Fruit fly (Drosophila melanogaster) whole organism, embryonic: Measurements from ENCODE around the gene CG15209.

Experiments used
- Abd-B ChIP-seq: fragments of 200-800 bp; sonication (Bioruptor generic); optimal IDR thresholded peaks from 2 replicates; lab custom pipeline; 2018; ENCODE audit warnings: missing biosample characterization, mild to moderate bottlenecking, missing genetic modification characterization, moderate library complexity
- Aef1 ChIP-seq: fragments of 200-800 bp; sonication (Bioruptor generic); IDR thresholded peaks from 3 replicates; pipeline ENCODE4 v1.3.6; 2022; ENCODE audit warnings: missing biosample characterization, missing genetic modification characterization
- CG10267 ChIP-seq: fragments of 200-800 bp; sonication (Bioruptor generic); optimal IDR thresholded peaks from 2 replicates; lab custom pipeline; 2018; ENCODE audit warnings: missing biosample characterization, mild to moderate bottlenecking, missing genetic modification characterization, moderate library complexity
- CG10431 ChIP-seq: fragments of 200-800 bp; sonication (Bioruptor generic); optimal IDR thresholded peaks from 3 replicates; lab custom pipeline; 2018; ENCODE audit warnings: missing biosample characterization, mild to moderate bottlenecking, missing genetic modification characterization
- CG12659 ChIP-seq: fragments of 200-800 bp; sonication (Bioruptor generic); optimal IDR thresholded peaks from 3 replicates; lab custom pipeline; 2017; ENCODE audit warnings: mild to moderate bottlenecking, missing biosample characterization, missing genetic modification reagents, missing genetic modification characterization
- CG13123 ChIP-seq: fragments of 200-800 bp; sonication (Bioruptor generic); optimal IDR thresholded peaks from 2 replicates; lab custom pipeline; 2016; ENCODE audit warnings: missing biosample characterization, missing genetic modification characterization
- CG13287 ChIP-seq: fragments of 200-800 bp; sonication (Bioruptor generic); IDR thresholded peaks from 2 replicates; pipeline ENCODE4 v1.3.6; 2022; ENCODE audit warnings: missing biosample characterization, missing genetic modification characterization; ENCODE audit not compliant: partially characterized antibody
- CG14860 ChIP-seq: fragments of 200-800 bp; sonication (Bioruptor generic); IDR thresholded peaks from 3 replicates; pipeline ENCODE4 v1.3.6; 2022; ENCODE audit warnings: missing biosample characterization, missing genetic modification characterization; ENCODE audit not compliant: partially characterized antibody
- CG17359 ChIP-seq: fragments of 200-800 bp; sonication (Bioruptor generic); optimal IDR thresholded peaks from 3 replicates; lab custom pipeline; 2018; ENCODE audit warnings: missing biosample characterization, mild to moderate bottlenecking, missing genetic modification characterization, moderate library complexity
- CG17829 ChIP-seq: fragments of 200-800 bp; optimal IDR thresholded peaks from 2 replicates; lab custom pipeline; 2019; ENCODE audit warnings: missing biosample characterization, mild to moderate bottlenecking, missing genetic modification characterization, moderate library complexity
- CG18011 ChIP-seq: fragments of 200-800 bp; sonication (Bioruptor generic); optimal IDR thresholded peaks from 2 replicates; lab custom pipeline; 2017; ENCODE audit warnings: missing biosample characterization, missing genetic modification characterization, mild to moderate bottlenecking, moderate library complexity, missing genotype
- CG2875 ChIP-seq: fragments of 200-800 bp; sonication (Bioruptor generic); optimal IDR thresholded peaks from 2 replicates; lab custom pipeline; 2017; ENCODE audit warnings: missing biosample characterization, mild to moderate bottlenecking, missing genetic modification characterization, missing genetic modification reagents
- CG2889 ChIP-seq: fragments of 200-800 bp; sonication (Bioruptor generic); IDR thresholded peaks from 3 replicates; pipeline ENCODE4 v1.3.6; 2022; ENCODE audit warnings: missing biosample characterization, missing genetic modification characterization
- CG33213 ChIP-seq: fragments of 200-800 bp; sonication (Bioruptor generic); optimal IDR thresholded peaks from 3 replicates; lab custom pipeline; 2016; ENCODE audit warnings: missing biosample characterization, missing genetic modification characterization
- CG34224 ChIP-seq: fragments of 200-800 bp; sonication (Bioruptor generic); IDR thresholded peaks from 3 replicates; pipeline ENCODE4 v1.3.6; 2022; ENCODE audit warnings: missing biosample characterization, missing genetic modification characterization; ENCODE audit not compliant: partially characterized antibody
- CG3847 ChIP-seq: fragments of 200-800 bp; sonication (Bioruptor generic); IDR thresholded peaks from 2 replicates; pipeline ENCODE4 v1.3.6; 2022; ENCODE audit warnings: missing biosample characterization, missing genetic modification characterization
- CG4707 ChIP-seq: fragments of 200-800 bp; sonication (Bioruptor generic); optimal IDR thresholded peaks from 2 replicates; lab custom pipeline; 2018; ENCODE audit warnings: missing biosample characterization, mild to moderate bottlenecking, missing genetic modification characterization, moderate library complexity
- CG6791 ChIP-seq: fragments of 200-800 bp; sonication (Bioruptor generic); IDR thresholded peaks from 3 replicates; pipeline ENCODE4 v1.3.6; 2022; ENCODE audit warnings: missing biosample characterization, missing genetic modification characterization; ENCODE audit not compliant: partially characterized antibody
- CG7372 ChIP-seq: fragments of 200-800 bp; sonication (Bioruptor generic); IDR thresholded peaks from 2 replicates; pipeline ENCODE4 v1.3.6; 2022; ENCODE audit warnings: missing biosample characterization, missing genetic modification characterization
- D ChIP-seq, 2 experiments: fragments of 200-800 bp in 1 of 2; fragments of >200 bp in 1 of 2; sonication (Bioruptor generic) in 1 of 2; optimal IDR thresholded peaks; 2 replicates in 1 of 2; 3 replicates in 1 of 2; lab custom pipeline; 2017; ENCODE audit warnings: mild to moderate bottlenecking in 1 of 2, missing biosample characterization in 1 of 2, missing genetic modification characterization in 1 of 2, missing genetic modification reagents in 1 of 2
- Drgx ChIP-seq: fragments of 200-800 bp; sonication (Bioruptor generic); IDR thresholded peaks from 2 replicates; pipeline ENCODE4 v1.3.6; 2022; ENCODE audit warnings: missing biosample characterization, missing genetic modification characterization
- Eip74EF ChIP-seq, 2 experiments: fragments of 200-800 bp in 1 of 2; fragments of >200 bp in 1 of 2; sonication (Bioruptor generic) in 1 of 2; optimal IDR thresholded peaks; 2 replicates each; lab custom pipeline; 2017 to 2019; ENCODE audit warnings: missing biosample characterization in 2 of 2, missing genetic modification characterization in 2 of 2, mild to moderate bottlenecking in 1 of 2, moderate library complexity in 1 of 2
- Hr3 ChIP-seq: fragments of 200-800 bp; sonication (Bioruptor generic); optimal IDR thresholded peaks from 3 replicates; lab custom pipeline; 2016; ENCODE audit warnings: missing biosample characterization, missing genetic modification characterization
- Kr ChIP-seq: fragments of 200-800 bp; sonication (Bioruptor generic); optimal IDR thresholded peaks from 2 replicates; lab custom pipeline; 2017; ENCODE audit warnings: missing biosample characterization, mild to moderate bottlenecking, missing genetic modification characterization
- MESR4 ChIP-seq: fragments of 200-800 bp; sonication (Bioruptor generic); optimal IDR thresholded peaks from 2 replicates; lab custom pipeline; 2018; ENCODE audit warnings: missing biosample characterization, mild to moderate bottlenecking, missing genetic modification characterization, moderate library complexity
- Mad ChIP-seq: fragments of 200-800 bp; sonication (Bioruptor generic); optimal IDR thresholded peaks from 2 replicates; lab custom pipeline; 2016; ENCODE audit warnings: missing biosample characterization, missing genetic modification characterization
- Med ChIP-seq: fragments of 200-800 bp; sonication (Bioruptor generic); peaks from one replicate; lab custom pipeline; 2016; ENCODE audit warnings: missing biosample characterization, missing genetic modification characterization, mild to moderate bottlenecking, inconsistent platforms, moderate library complexity
- Optix ChIP-seq: fragments of 200-800 bp; sonication (Bioruptor generic); IDR thresholded peaks from 3 replicates; pipeline ENCODE4 v1.3.6; 2022; ENCODE audit warnings: missing biosample characterization, missing genetic modification characterization
- Poxn ChIP-seq: fragments of 200-800 bp; sonication (Bioruptor generic); IDR thresholded peaks from 2 replicates; pipeline ENCODE4 v1.3.6; 2022; ENCODE audit warnings: missing biosample characterization, missing genetic modification characterization
- Tbp ChIP-seq: fragments of >200 bp; optimal IDR thresholded peaks from 2 replicates; lab custom pipeline; 2018; ENCODE audit warnings: missing biosample characterization, missing genetic modification characterization
- az2 ChIP-seq: fragments of 200-800 bp; sonication (Bioruptor generic); optimal IDR thresholded peaks from 3 replicates; lab custom pipeline; 2016; ENCODE audit warnings: missing biosample characterization, missing genetic modification characterization
- dimm ChIP-seq: fragments of 200-800 bp; sonication (Bioruptor generic); IDR thresholded peaks from 2 replicates; pipeline ENCODE4 v1.3.6; 2022; ENCODE audit warnings: missing biosample characterization, missing genetic modification characterization
- dmrt11E ChIP-seq: fragments of 200-800 bp; sonication (Bioruptor generic); optimal IDR thresholded peaks from 3 replicates; lab custom pipeline; 2018; ENCODE audit warnings: missing biosample characterization, mild to moderate bottlenecking, missing genetic modification characterization, moderate library complexity
- dpn ChIP-seq, 2 experiments: fragments of 200-800 bp; sonication (Bioruptor generic); optimal IDR thresholded peaks; 3 replicates each; lab custom pipeline; 2016; ENCODE audit warnings: missing biosample characterization in 2 of 2, missing genetic modification characterization in 2 of 2
- fru ChIP-seq: fragments of >200 bp; optimal IDR thresholded peaks from 2 replicates; lab custom pipeline; 2017
- gcm ChIP-seq: fragments of 200-800 bp; sonication (Bioruptor generic); optimal IDR thresholded peaks from 2 replicates; lab custom pipeline; 2019; ENCODE audit warnings: missing biosample characterization, mild to moderate bottlenecking, missing genetic modification characterization, moderate library complexity
- grn ChIP-seq: fragments of 200-800 bp; sonication (Bioruptor generic); optimal IDR thresholded peaks from 3 replicates; lab custom pipeline; 2017; ENCODE audit warnings: missing biosample characterization, missing genetic modification characterization
- ham ChIP-seq: fragments of 200-800 bp; sonication (Bioruptor generic); IDR thresholded peaks from 2 replicates; pipeline ENCODE4 v1.3.6; 2022; ENCODE audit warnings: missing biosample characterization, missing genetic modification characterization
- jing ChIP-seq: fragments of 200-800 bp; sonication (Bioruptor generic); optimal IDR thresholded peaks from 2 replicates; lab custom pipeline; 2018; ENCODE audit warnings: missing biosample characterization, mild to moderate bottlenecking, missing genetic modification characterization
- lab ChIP-seq: fragments of 200-800 bp; sonication (Bioruptor generic); optimal IDR thresholded peaks from 3 replicates; lab custom pipeline; 2017; ENCODE audit warnings: missing biosample characterization, missing genetic modification characterization, mild to moderate bottlenecking, moderate library complexity, missing genetic modification reagents
- lov ChIP-seq, 2 experiments: fragments of 200-800 bp in 1 of 2; fragments of >200 bp in 1 of 2; sonication (Bioruptor generic) in 1 of 2; IDR thresholded peaks in 1 of 2; optimal IDR thresholded peaks in 1 of 2; 2 replicates in 1 of 2; 3 replicates in 1 of 2; pipeline versions ENCODE4 v1.3.6 to Lab custom; 2017 to 2022; ENCODE audit warnings: missing biosample characterization in 1 of 2, missing genetic modification characterization in 1 of 2
- nerfin-2 ChIP-seq: fragments of 200-800 bp; sonication (Bioruptor generic); IDR thresholded peaks from 2 replicates; pipeline ENCODE4 v1.3.6; 2022; ENCODE audit warnings: missing biosample characterization, missing genetic modification characterization; ENCODE audit not compliant: partially characterized antibody
- otp ChIP-seq: fragments of 200-800 bp; sonication (Bioruptor generic); IDR thresholded peaks from 3 replicates; pipeline ENCODE4, ENCODE4 v1.3.6; 2022; ENCODE audit warnings: missing biosample characterization, missing genetic modification characterization
- pfk ChIP-seq: fragments of 200-800 bp; sonication (Bioruptor generic); optimal IDR thresholded peaks from 2 replicates; lab custom pipeline; 2018; ENCODE audit warnings: missing biosample characterization, mild to moderate bottlenecking, missing genetic modification characterization, moderate library complexity
- ro ChIP-seq: fragments of 200-800 bp; sonication (Bioruptor generic); IDR thresholded peaks from 2 replicates; pipeline ENCODE4 v1.3.6; 2022; ENCODE audit warnings: missing biosample characterization, missing genetic modification characterization
- scrt ChIP-seq: fragments of 200-800 bp; sonication (Bioruptor generic); optimal IDR thresholded peaks from 2 replicates; lab custom pipeline; 2018; ENCODE audit warnings: missing biosample characterization, mild to moderate bottlenecking, missing genetic modification characterization, moderate library complexity
- sr ChIP-seq: fragments of 200-800 bp; sonication (Bioruptor generic); IDR thresholded peaks from 3 replicates; pipeline ENCODE4 v1.3.6; 2022; ENCODE audit warnings: missing biosample characterization, missing genetic modification characterization
- tgo ChIP-seq: fragments of 200-800 bp; sonication (Bioruptor generic); IDR thresholded peaks from 3 replicates; pipeline ENCODE4 v1.3.6; 2022; ENCODE audit warnings: missing biosample characterization, missing genetic modification characterization
- ttk ChIP-seq: fragments of 200-800 bp; sonication (Bioruptor generic); IDR thresholded peaks from 2 replicates; pipeline ENCODE4 v2.1.2; 2022; ENCODE audit warnings: missing biosample characterization, missing genetic modification characterization

The CG15209 gene

DNA sequence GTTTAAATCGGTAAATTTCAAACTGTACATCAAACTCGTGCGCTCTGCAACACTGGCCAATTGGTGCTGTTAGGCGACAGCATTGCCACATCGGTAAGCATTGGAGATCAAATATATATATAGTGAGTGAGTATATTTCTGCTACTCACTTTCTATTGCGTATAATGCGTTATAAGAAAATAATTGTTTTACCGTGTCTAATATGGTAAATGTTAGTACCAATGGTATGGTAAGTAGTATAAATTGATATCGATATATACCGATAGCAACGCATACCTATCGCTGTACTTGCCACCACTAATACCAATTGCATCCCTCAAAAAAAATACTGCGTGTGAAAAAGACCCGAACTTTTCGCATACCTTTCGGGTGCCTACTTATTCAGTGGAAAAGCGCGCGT, 15.4 kb downstream of the CG15209 start, which contains the start of the genes sofe and CG2186 (continued):
- TF ChIP-seq CG3847, result peak; percentile 77
- TF ChIP-seq ttk, result peak; percentile 38; the same call in 1 of the 2 replicates
- TF ChIP-seq MESR4, result no peak
- TF ChIP-seq CG17359 (tag; lab: Kevin White, UChicago), result peak; percentile 28
- no peak for TF ChIP-seq CG2889 (GFP tag; lab: Robert Waterston, UW)
- peak; percentile 61 for TF ChIP-seq nerfin-2 (GFP tag; lab: Robert Waterston, UW)
- no peak for TF ChIP-seq jing (GFP tag; lab: Kevin White, UChicago)
- no peak for TF ChIP-seq ro (GFP tag; lab: Robert Waterston, UW)
- TF ChIP-seq grn (GFP tag; lab: Kevin White, UChicago), result no peak
- no peak for TF ChIP-seq gcm (GFP tag; lab: Kevin White, UChicago)
- TF ChIP-seq dmrt11E (tag; lab: Kevin White, UChicago), result peak; percentile 52
- TF ChIP-seq dpn (GFP tag; optimal IDR thresholded peaks at IDR 0.05; lab: Kevin White, UChicago), result peak; percentile 42 to 70
- 0 out of 3 replicates have a peak, but pooled peaks have one; percentile 20 for TF ChIP-seq Aef1 (GFP tag; lab: Robert Waterston, UW)
- no peak for TF ChIP-seq otp (GFP tag; lab: Robert Waterston, UW)
- peak; percentile 70 for TF ChIP-seq CG34224 (GFP tag; lab: Robert Waterston, UW)
- TF ChIP-seq Poxn (GFP tag; lab: Robert Waterston, UW), result no peak
- no peak for TF ChIP-seq pfk (GFP tag; lab: Kevin White, UChicago)
- TF ChIP-seq Optix (GFP tag; lab: Robert Waterston, UW), result no peak
- peak; percentile 12 for TF ChIP-seq CG18011 (GFP tag; lab: Kevin White, UChicago)
- no peak for TF ChIP-seq Eip74EF (GFP tag; optimal IDR thresholded peaks at IDR 0.05; lab: Kevin White, UChicago)
- TF ChIP-seq CG13123 (GFP tag; lab: Kevin White, UChicago), result peak; percentile 46
- no peak for TF ChIP-seq lov (optimal IDR thresholded peaks at IDR 0.05; lab: Kevin White, UChicago)
- TF ChIP-seq lov (GFP tag; IDR thresholded peaks at IDR 0.05; lab: Robert Waterston, UW), result no peak
- peak; percentile 93 for TF ChIP-seq Med
- no peak for TF ChIP-seq D (optimal IDR thresholded peaks at IDR 0.05; lab: Kevin White, UChicago)
- no peak for TF ChIP-seq D (GFP tag; optimal IDR thresholded peaks at IDR 0.05; lab: Kevin White, UChicago)
- TF ChIP-seq az2 (GFP tag; lab: Kevin White, UChicago), result peak; percentile 44
- TF ChIP-seq CG10431 (GFP tag; lab: Kevin White, UChicago), result no peak
- no peak for TF ChIP-seq Tbp
- TF ChIP-seq CG13287, result peak; percentile 91
- TF ChIP-seq tgo (GFP tag; lab: Robert Waterston, UW), result 0 out of 3 replicates have a peak, but pooled peaks have one; percentile 41
- TF ChIP-seq lab (GFP tag; lab: Kevin White, UChicago), result no peak
- no peak for TF ChIP-seq scrt (GFP tag; lab: Kevin White, UChicago)
- TF ChIP-seq ham (GFP tag; lab: Robert Waterston, UW), result no peak
- peak; percentile 97 for TF ChIP-seq CG10267
- TF ChIP-seq Hr3, result peak; percentile 43
- peak; percentile 46 for TF ChIP-seq CG12659 (GFP tag; lab: Kevin White, UChicago)
- no peak for TF ChIP-seq CG2875 (GFP tag; lab: Kevin White, UChicago)
- TF ChIP-seq CG7372 (GFP tag; lab: Robert Waterston, UW), result 0 out of 2 replicates have a peak, but pooled peaks have one; percentile 14
- peak; percentile 10 for TF ChIP-seq Mad (GFP tag; lab: Kevin White, UChicago)
- TF ChIP-seq CG14860 (GFP tag; lab: Robert Waterston, UW), result peak; percentile 80
- 0 out of 2 replicates have a peak, but pooled peaks have one; percentile 19 for TF ChIP-seq Drgx (GFP tag; lab: Robert Waterston, UW)
- peak; percentile 16 for TF ChIP-seq CG33213 (GFP tag; lab: Kevin White, UChicago)
- no peak for TF ChIP-seq CG4707
- peak; percentile 35 for TF ChIP-seq Abd-B (GFP tag; lab: Kevin White, UChicago)
- no peak for TF ChIP-seq fru
- TF ChIP-seq dimm (GFP tag; lab: Robert Waterston, UW), result no peak
- peak; percentile 67 for TF ChIP-seq CG6791 (GFP tag; lab: Robert Waterston, UW)
- no peak for TF ChIP-seq Kr (GFP tag; lab: Kevin White, UChicago)
- peak; percentile 55 for TF ChIP-seq CG17829 (tag; lab: Kevin White, UChicago)
- TF ChIP-seq sr (GFP tag; lab: Robert Waterston, UW), result no peak
